Worm (Caenorhabditis elegans) whole organism, L4 larva: ENCODE measurements around the gene F12A10.8.

Experiments
- F37D6.2 ChIP-seq: sonication (generic microtip); optimal IDR thresholded peaks from 2 replicates; lab custom pipeline; 2016; ENCODE audit warnings: mild to moderate bottlenecking, missing genetic modification characterization, missing compliant biosample characterization
- Y5F2A.4 ChIP-seq: fragments of 200-800 bp; sonication (Bioruptor generic); optimal IDR thresholded peaks from 2 replicates; lab custom pipeline; 2018; ENCODE audit warnings: mild to moderate bottlenecking, missing genetic modification characterization, missing compliant biosample characterization
- ZK546.5 ChIP-seq, 2 experiments: sonication (generic microtip); optimal IDR thresholded peaks; 2 replicates each; lab custom pipeline; 2017; ENCODE audit warnings: missing biosample characterization in 2 of 2, missing genetic modification characterization in 2 of 2
- aha-1 ChIP-seq: fragments of 150-350 bp; peaks from one replicate; lab custom pipeline; 2014; ENCODE audit warnings: missing biosample characterization, missing genetic modification characterization
- aly-2 ChIP-seq: sonication (generic microtip); optimal IDR thresholded peaks from 2 replicates; lab custom pipeline; 2018; ENCODE audit warnings: missing biosample characterization, missing genetic modification characterization
- arid-1 ChIP-seq: fragments of 200-800 bp; sonication (Bioruptor generic); conservative IDR thresholded peaks from 2 replicates; pipeline ENCODE4 v1.3.6; 2022; ENCODE audit warnings: missing genetic modification reagents, missing genetic modification characterization, missing compliant biosample characterization
- ceh-82 ChIP-seq: sonication (generic microtip); optimal IDR thresholded peaks from 2 replicates; lab custom pipeline; 2017; ENCODE audit warnings: missing biosample characterization, missing genetic modification characterization
- ces-1 ChIP-seq: fragments of 150-350 bp; sonication (generic microtip); optimal IDR thresholded peaks from 4 replicates; lab custom pipeline; 2014; ENCODE audit warnings: missing biosample characterization, missing genetic modification reagents, missing genetic modification characterization
- daf-12 ChIP-seq: fragments of 150-350 bp; optimal IDR thresholded peaks from 2 replicates; lab custom pipeline; 2014; ENCODE audit warnings: missing biosample characterization, missing genetic modification reagents, missing genetic modification characterization
- daf-16 ChIP-seq, 3 experiments: sonication (generic microtip); optimal IDR thresholded peaks; 2 replicates each; lab custom pipeline; 2016 to 2017; ENCODE audit warnings: missing genetic modification characterization in 3 of 3, missing genetic modification reagents in 3 of 3, mild to moderate bottlenecking in 2 of 3, missing compliant biosample characterization in 2 of 3, missing biosample characterization in 1 of 3, moderate library complexity in 1 of 3
- daf-19 ChIP-seq: fragments of 200-800 bp; sonication (Bioruptor generic); conservative IDR thresholded peaks from 2 replicates; pipeline ENCODE4 v1.3.6; 2022; ENCODE audit warnings: missing genetic modification characterization, missing compliant biosample characterization
- dmd-8 ChIP-seq: fragments of 200-800 bp; sonication (Bioruptor generic); IDR thresholded peaks from 2 replicates; pipeline ENCODE4 v1.3.6; 2022; ENCODE audit warnings: missing genetic modification characterization, missing compliant biosample characterization
- dmd-9 ChIP-seq: fragments of 200-800 bp; sonication (Bioruptor generic); IDR thresholded peaks from 2 replicates; pipeline ENCODE4 v1.3.6; 2022; ENCODE audit warnings: missing genetic modification reagents, missing genetic modification characterization, missing compliant biosample characterization
- duxl-1 ChIP-seq: sonication (generic microtip); optimal IDR thresholded peaks from 2 replicates; lab custom pipeline; 2016; ENCODE audit warnings: mild to moderate bottlenecking, missing genetic modification characterization, moderate library complexity, missing compliant biosample characterization; ENCODE audit not compliant: poor library complexity
- dve-1 ChIP-seq: sonication (generic microtip); optimal IDR thresholded peaks from 2 replicates; lab custom pipeline; 2017; ENCODE audit warnings: antibody characterized with exemption, mild to moderate bottlenecking, missing genetic modification characterization, missing compliant biosample characterization; ENCODE audit not compliant: insufficient read depth
- hlh-11 ChIP-seq: fragments of 200-800 bp; sonication (Bioruptor generic); optimal IDR thresholded peaks from 2 replicates; lab custom pipeline; 2018; ENCODE audit warnings: mild to moderate bottlenecking, missing genetic modification characterization, missing compliant biosample characterization
- lin-39 ChIP-seq: fragments of 150-350 bp; optimal IDR thresholded peaks from 2 replicates; lab custom pipeline; 2014; ENCODE audit warnings: missing biosample characterization, missing genetic modification reagents, missing genetic modification characterization
- lsy-2 ChIP-seq, 2 experiments: fragments of 150-350 bp in 1 of 2; sonication (generic microtip) in 1 of 2; optimal IDR thresholded peaks; 2 replicates each; lab custom pipeline; 2014 to 2017; ENCODE audit warnings: missing biosample characterization in 2 of 2, missing genetic modification characterization in 2 of 2
- mep-1 ChIP-seq: fragments of 150-350 bp; sonication (generic microtip); optimal IDR thresholded peaks from 3 replicates; lab custom pipeline; 2014; ENCODE audit warnings: missing biosample characterization, missing genetic modification characterization
- mxl-3 ChIP-seq: fragments of 200-800 bp; sonication (Bioruptor generic); optimal IDR thresholded peaks from 2 replicates; lab custom pipeline; 2018; ENCODE audit warnings: mild to moderate bottlenecking, missing genetic modification characterization, missing compliant biosample characterization
- nhr-10 ChIP-seq: fragments of 150-350 bp; optimal IDR thresholded peaks from 2 replicates; lab custom pipeline; 2014; ENCODE audit warnings: missing biosample characterization, missing genetic modification characterization
- nhr-28 ChIP-seq: fragments of 150-350 bp; optimal IDR thresholded peaks from 2 replicates; lab custom pipeline; 2014; ENCODE audit warnings: missing biosample characterization, missing genetic modification characterization
- nhr-6 ChIP-seq: fragments of 150-350 bp; optimal IDR thresholded peaks from 2 replicates; lab custom pipeline; 2014; ENCODE audit warnings: missing biosample characterization, missing genetic modification characterization
- nhr-76 ChIP-seq: fragments of 150-350 bp; optimal IDR thresholded peaks from 2 replicates; lab custom pipeline; 2014; ENCODE audit warnings: missing biosample characterization, missing genetic modification characterization
- spr-1 ChIP-seq: sonication (generic microtip); optimal IDR thresholded peaks from 2 replicates; lab custom pipeline; 2016; ENCODE audit warnings: mild to moderate bottlenecking, missing genetic modification characterization, missing compliant biosample characterization
- spr-3 ChIP-seq: fragments of 200-800 bp; sonication (Bioruptor generic); optimal IDR thresholded peaks from 2 replicates; lab custom pipeline; 2018; ENCODE audit warnings: mild to moderate bottlenecking, missing genetic modification characterization, missing compliant biosample characterization
- unc-130 ChIP-seq: sonication (generic microtip); optimal IDR thresholded peaks from 2 replicates; lab custom pipeline; 2016; ENCODE audit warnings: missing genetic modification reagents, missing genetic modification characterization, missing compliant biosample characterization
- unc-62 ChIP-seq, 3 experiments: fragments of 150-350 bp in 1 of 3; sonication (generic microtip); optimal IDR thresholded peaks in 2 of 3; peaks in 1 of 3; 1 replicate in 1 of 3; 2 replicates in 2 of 3; lab custom pipeline; 2014 to 2017; ENCODE audit warnings: missing biosample characterization in 3 of 3, missing genetic modification characterization in 3 of 3, missing genetic modification reagents in 3 of 3, missing genotype in 1 of 3
- zag-1 ChIP-seq: fragments of 150-350 bp; optimal IDR thresholded peaks from 2 replicates; lab custom pipeline; 2014; ENCODE audit warnings: missing biosample characterization, missing genetic modification characterization

Gene F12A10.8

DNA sequence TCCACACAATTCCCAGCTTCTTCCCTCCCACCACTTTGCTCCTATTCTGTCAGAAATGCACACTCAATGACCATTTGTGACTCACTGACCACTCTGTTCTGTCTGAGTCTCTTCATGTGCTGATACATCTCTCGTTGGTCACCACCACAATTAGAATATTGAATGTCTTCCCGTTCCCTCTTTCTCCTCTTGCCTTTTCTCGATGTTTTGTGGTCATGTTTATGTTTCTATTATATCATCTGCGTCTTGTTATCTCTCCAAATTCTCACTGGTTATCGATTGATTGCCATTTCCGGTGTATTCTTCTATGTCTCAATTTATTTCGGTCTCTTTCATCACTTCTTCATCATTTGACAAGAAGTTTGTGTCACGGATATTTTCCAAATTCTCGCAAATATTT lies 40.0 kb downstream of the F12A10.8 start (continued):
- TF ChIP-seq daf-16 (GFP tag; optimal IDR thresholded peaks at IDR 0.05; lab: Kevin White, UChicago) (no peak), daf-16 (tag; optimal IDR thresholded peaks at IDR 0.05; lab: Kevin White, UChicago) (peak; percentile 58), mep-1 (tag; lab: Kevin White, UChicago) (peak; percentile 29), nhr-6 (tag; lab: Kevin White, UChicago) (no peak), zag-1 (tag; lab: Kevin White, UChicago) (no peak)
- TF ChIP-seq, all 104 proteins: peak for 11

DNA sequence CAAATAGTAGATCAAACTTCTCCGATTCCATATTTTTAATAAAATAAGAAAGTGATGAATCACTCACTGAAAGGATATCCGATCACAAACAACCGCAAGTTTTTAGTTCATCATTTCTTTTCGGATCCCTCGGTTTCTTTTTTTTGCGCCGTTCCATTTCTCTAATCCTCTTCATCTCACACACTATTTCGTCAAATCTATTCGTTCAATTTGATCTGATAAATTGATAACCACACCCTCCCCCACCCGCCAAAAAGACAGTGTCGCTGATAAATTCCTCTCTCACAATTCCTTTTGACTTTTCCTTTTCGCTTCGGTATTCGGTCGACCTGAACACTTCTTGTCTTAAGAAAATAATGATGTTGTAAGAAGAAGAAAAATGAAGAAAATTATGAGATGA lies 41.3 kb downstream of the F12A10.8 start:
- TF ChIP-seq lin-39 (tag; lab: Kevin White, UChicago), result no peak
- peak; percentile 33 for TF ChIP-seq hlh-11
- peak; percentile 55 for TF ChIP-seq nhr-28

DNA sequence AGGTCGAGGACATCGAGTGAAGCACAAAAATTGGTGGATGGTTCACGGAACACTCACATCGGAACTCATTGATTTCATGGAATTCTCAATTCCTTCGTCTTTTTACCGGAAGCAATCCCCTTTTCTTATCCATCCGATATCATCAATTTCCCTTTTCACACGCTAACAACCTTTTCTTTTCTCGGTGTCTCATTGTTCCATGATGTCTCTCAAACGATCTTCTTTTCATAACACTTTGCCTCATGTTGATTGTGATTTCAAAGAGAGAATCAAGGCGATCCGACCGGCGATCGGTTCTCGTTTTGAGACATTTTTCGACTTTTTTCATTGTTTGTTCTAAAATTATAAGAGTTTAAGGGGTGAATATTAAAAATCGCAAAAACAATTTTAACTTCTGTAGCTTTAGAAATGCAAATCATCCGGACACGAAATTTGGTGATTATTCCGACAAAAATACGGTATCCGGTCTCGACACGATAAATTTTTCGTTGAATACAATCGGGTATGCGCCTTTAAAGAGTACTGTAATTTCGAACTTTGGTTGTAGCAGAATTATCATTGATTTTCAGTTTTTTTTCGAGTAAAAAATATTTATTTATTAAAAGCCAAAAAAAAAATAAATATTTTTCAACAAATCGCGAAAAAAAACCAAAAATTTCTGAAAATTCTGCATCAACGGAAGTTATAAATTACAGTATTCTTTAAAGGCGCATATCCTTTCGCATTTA lies 42.0 kb downstream of the F12A10.8 start:
- TF ChIP-seq mxl-3 (GFP tag; lab: Kevin White, UChicago), result peak; percentile 25
- TF ChIP-seq ces-1 (GFP tag; lab: Kevin White, UChicago), result no peak
- peak; percentile 27 for TF ChIP-seq nhr-28
- TF ChIP-seq nhr-10, result no peak
- no peak for TF ChIP-seq F37D6.2 (tag; lab: Kevin White, UChicago)
- no peak for TF ChIP-seq daf-19 (GFP tag; lab: Robert Waterston, UW)

DNA sequence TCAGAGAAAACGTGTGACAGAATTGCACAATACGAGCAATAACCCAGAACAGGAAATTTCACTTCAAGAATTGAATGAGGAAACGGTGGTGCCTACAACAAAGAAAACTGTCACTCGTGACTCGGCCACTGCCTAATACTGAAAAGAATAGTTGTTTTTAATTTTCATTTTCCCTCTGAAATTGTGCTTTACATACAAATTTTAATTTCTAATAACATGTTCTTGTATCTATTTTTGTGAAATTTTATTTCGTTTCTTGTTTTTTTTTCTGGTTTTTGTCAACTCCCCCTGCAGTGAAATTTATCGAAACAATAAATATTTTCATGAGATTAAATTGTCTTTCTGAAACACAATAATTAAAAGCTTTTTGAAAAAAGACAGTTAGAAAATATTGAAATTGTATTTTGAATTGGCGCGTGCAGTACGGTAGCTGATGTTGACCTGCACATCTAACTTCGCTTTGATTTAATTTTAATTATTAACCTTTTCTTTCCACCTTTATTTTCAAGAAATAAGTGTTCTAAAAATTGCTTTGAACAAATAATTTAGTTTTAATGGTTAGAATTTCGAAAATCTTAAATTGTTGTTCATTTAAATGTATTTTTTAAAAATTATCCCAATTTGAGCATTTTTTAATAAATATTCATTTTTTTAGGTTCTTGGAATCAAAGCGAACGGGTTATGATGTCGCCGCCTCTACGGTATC lies 45.1 kb downstream of the F12A10.8 start, which contains the start of gene daz-1:
Gene daz-1 (plus strand): TSS at position 656 of the 706 bp plus-strand sequence.
- no peak for TF ChIP-seq ZK546.5 (tag; optimal IDR thresholded peaks at IDR 0.05; lab: Kevin White, UChicago)
- TF ChIP-seq unc-130 (GFP tag; lab: Kevin White, UChicago), result peak; percentile 18
- peak in 1 of 2 experiments; percentile 91 for TF ChIP-seq unc-62 (GFP tag; optimal IDR thresholded peaks at IDR 0.05 in 1 of 2; lab: Kevin White, UChicago)
- no peak for TF ChIP-seq unc-62 (tag; optimal IDR thresholded peaks at IDR 0.05; lab: Kevin White, UChicago)

DNA sequence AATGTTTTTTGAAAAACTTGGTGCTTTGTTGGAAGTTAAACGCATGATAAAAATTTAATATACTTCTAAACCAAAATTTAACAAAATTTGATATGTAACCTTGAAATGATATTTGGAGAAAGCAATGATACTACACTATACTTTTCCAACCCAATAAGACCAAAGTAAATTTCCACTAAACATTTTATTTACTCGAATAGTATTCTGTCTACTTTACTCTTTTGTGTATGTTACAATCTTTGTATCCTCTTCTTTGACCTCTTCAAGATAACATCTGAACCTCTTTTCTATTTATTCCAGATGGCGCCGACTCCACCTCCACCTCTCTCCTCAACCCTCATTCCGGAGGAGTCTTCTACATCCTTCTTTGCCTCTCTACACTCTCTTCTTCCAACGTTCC lies 47.3 kb downstream of the F12A10.8 start, which contains the start of gene dhs-5:
Gene dhs-5 (plus strand): TSS at position 301 of the 400 bp plus-strand sequence.
- no peak for TF ChIP-seq dve-1
- no peak for TF ChIP-seq nhr-76
- no peak for TF ChIP-seq lsy-2 (tag; optimal IDR thresholded peaks at IDR 0.05; lab: Kevin White, UChicago)
- no peak for TF ChIP-seq aly-2
- TF ChIP-seq spr-3 (GFP tag; lab: Kevin White, UChicago), result no peak
- no peak for TF ChIP-seq Y5F2A.4 (GFP tag; lab: Kevin White, UChicago)
- no peak for TF ChIP-seq dmd-9
- no peak for TF ChIP-seq duxl-1 (tag; lab: Kevin White, UChicago)

DNA sequence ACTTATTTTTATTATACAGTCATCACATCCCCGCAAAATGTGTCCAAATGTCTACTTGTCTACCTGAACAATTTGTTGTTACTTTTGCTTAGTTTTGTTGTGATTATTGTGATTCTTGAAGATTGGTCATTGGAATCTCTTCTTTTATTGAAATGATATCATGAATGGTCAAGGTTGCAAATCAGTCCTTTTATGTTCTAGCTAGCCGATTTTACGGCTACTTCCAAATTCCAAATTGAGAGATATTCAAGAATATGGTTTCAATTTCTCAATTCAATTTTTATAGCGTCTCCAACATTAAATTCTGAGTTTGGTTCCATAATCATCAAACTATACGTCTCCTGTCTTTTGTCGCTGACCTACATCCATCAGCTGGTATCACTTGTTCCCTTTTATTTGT lies 49.6 kb downstream of the F12A10.8 start:
- no peak for TF ChIP-seq dmd-8 (GFP tag; lab: Robert Waterston, UW)
- no peak for TF ChIP-seq ceh-82 (tag; lab: Kevin White, UChicago)
- no peak for TF ChIP-seq spr-1 (tag; lab: Kevin White, UChicago)
- TF ChIP-seq arid-1, result no peak
- peak; percentile 82 for TF ChIP-seq aha-1 (tag; lab: Kevin White, UChicago)
- TF ChIP-seq daf-12 (tag; lab: Kevin White, UChicago), result no peak
